Worm (Caenorhabditis elegans): ENCODE results near the gene cyb-3.
A peak's percentile ranks its signal among the peaks of the same experiment; 100 is the strongest.

ce11 chrV:15394906-15395305, 590 bp upstream of the cyb-3 start, which contains the start of gene T06E6.1:
- TF ChIP-seq F26F4.8 (GFP tag; conservative IDR thresholded peaks at IDR 0.05) (no peak), nhr-6 (tag; optimal IDR thresholded peaks at IDR 0.05) (peak; percentile 71), mdl-1 (tag; optimal IDR thresholded peaks at IDR 0.05) (no peak), ama-1 (optimal IDR thresholded peaks at IDR 0.05) (no peak), F37D6.2 (tag; optimal IDR thresholded peaks at IDR 0.05) (no peak), nhr-237 (tag; optimal IDR thresholded peaks at IDR 0.05) (no peak), mep-1 (tag; optimal IDR thresholded peaks at IDR 0.05) (no peak), aly-2 (tag; optimal IDR thresholded peaks at IDR 0.05) (no peak), nhr-25 (tag; optimal IDR thresholded peaks at IDR 0.05; ENCODE audit: borderline replicate concordance, insufficient read depth) (no peak), madf-9 (GFP tag; conservative IDR thresholded peaks at IDR 0.05) (no peak), ztf-7 (tag; optimal IDR thresholded peaks at IDR 0.05) (no peak)
